Worm (Caenorhabditis elegans): ENCODE measurements around the gene K09F6.9.

DNA sequence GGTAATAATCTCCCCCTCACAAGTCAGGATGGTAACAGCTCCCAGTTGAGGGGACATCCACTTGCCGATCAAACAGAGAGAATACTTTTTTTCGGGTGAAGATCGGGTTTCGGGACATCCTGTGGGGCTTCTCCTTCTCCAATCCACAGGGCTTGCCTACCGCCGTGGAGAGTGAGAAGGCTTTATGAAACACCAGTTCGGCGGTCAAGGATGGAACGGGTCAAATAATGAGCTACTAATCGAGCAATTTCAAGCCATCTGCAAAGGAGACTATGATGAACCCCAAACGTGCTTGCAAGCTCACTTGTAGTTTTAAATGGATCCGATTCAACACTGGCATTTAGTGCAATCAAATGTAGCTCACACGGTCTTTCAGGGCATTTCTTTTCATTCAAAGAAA lies 2.2 kb upstream of the K09F6.9 start:
- TF ChIP-seq athp-1 (tag; optimal IDR thresholded peaks at IDR 0.05) (no peak), Y53G8AR.9 (GFP tag; conservative IDR thresholded peaks at IDR 0.05) (no peak), nhr-27 (tag; optimal IDR thresholded peaks at IDR 0.05) (no peak), nfya-1 (tag; optimal IDR thresholded peaks at IDR 0.05; ENCODE audit: borderline replicate concordance, insufficient read depth) (no peak), ceh-27 (GFP tag; optimal IDR thresholded peaks at IDR 0.05) (no peak), nhr-80 (tag; optimal IDR thresholded peaks at IDR 0.05) (no peak), ccch-3 (GFP tag; optimal IDR thresholded peaks at IDR 0.05) (no peak), sea-2 (GFP tag; IDR thresholded peaks at IDR 0.05) (no peak)
